Fruit fly (Drosophila melanogaster) whole organism, prepupa: ENCODE data around the gene drl.

Experiments
- CG10669 ChIP-seq: fragments of 200-800 bp; sonication (Bioruptor generic); optimal IDR thresholded peaks from 3 replicates; lab custom pipeline; 2018; ENCODE audit warnings: missing biosample characterization, mild to moderate bottlenecking, missing genetic modification characterization, moderate library complexity
- CG11294 ChIP-seq: fragments of 200-800 bp; sonication (Bioruptor generic); IDR thresholded peaks from 2 replicates; pipeline ENCODE4 v1.3.6; 2022; ENCODE audit warnings: missing biosample characterization, missing genetic modification characterization
- CG7368 ChIP-seq: fragments of 200-800 bp; sonication (Bioruptor generic); optimal IDR thresholded peaks from 3 replicates; lab custom pipeline; 2016; ENCODE audit warnings: missing biosample characterization, missing genetic modification characterization
- CG8319 ChIP-seq: fragments of 200-800 bp; sonication (Bioruptor generic); optimal IDR thresholded peaks from 3 replicates; lab custom pipeline; 2016; ENCODE audit warnings: missing biosample characterization, missing genetic modification characterization
- Eip93F ChIP-seq: fragments of 200-800 bp; sonication (Bioruptor generic); optimal IDR thresholded peaks from 2 replicates; lab custom pipeline; 2016; ENCODE audit warnings: missing biosample characterization, mild to moderate bottlenecking, missing genetic modification characterization
- Lpt ChIP-seq: fragments of 200-800 bp; sonication (Bioruptor generic); optimal IDR thresholded peaks from 3 replicates; lab custom pipeline; 2016; ENCODE audit warnings: missing biosample characterization, missing genetic modification characterization
- Sox102F ChIP-seq: fragments of 200-800 bp; sonication (Bioruptor generic); optimal IDR thresholded peaks from 2 replicates; lab custom pipeline; 2016; ENCODE audit warnings: missing biosample characterization, mild to moderate bottlenecking, missing genetic modification characterization
- achi ChIP-seq: fragments of 200-800 bp; sonication (Bioruptor generic); optimal IDR thresholded peaks from 3 replicates; lab custom pipeline; 2016; ENCODE audit warnings: missing biosample characterization, missing genetic modification characterization
- acj6 ChIP-seq: fragments of 200-800 bp; sonication (Bioruptor generic); optimal IDR thresholded peaks from 3 replicates; lab custom pipeline; 2016; ENCODE audit warnings: missing biosample characterization, missing genetic modification characterization
- esn ChIP-seq: fragments of 200-800 bp; sonication (Bioruptor generic); optimal IDR thresholded peaks from 2 replicates; lab custom pipeline; 2016; ENCODE audit warnings: missing biosample characterization, mild to moderate bottlenecking, missing genetic modification characterization, moderate library complexity
- net ChIP-seq: fragments of 200-800 bp; sonication (Bioruptor generic); optimal IDR thresholded peaks from 3 replicates; lab custom pipeline; 2016; ENCODE audit warnings: missing biosample characterization, missing genetic modification characterization

DNA sequence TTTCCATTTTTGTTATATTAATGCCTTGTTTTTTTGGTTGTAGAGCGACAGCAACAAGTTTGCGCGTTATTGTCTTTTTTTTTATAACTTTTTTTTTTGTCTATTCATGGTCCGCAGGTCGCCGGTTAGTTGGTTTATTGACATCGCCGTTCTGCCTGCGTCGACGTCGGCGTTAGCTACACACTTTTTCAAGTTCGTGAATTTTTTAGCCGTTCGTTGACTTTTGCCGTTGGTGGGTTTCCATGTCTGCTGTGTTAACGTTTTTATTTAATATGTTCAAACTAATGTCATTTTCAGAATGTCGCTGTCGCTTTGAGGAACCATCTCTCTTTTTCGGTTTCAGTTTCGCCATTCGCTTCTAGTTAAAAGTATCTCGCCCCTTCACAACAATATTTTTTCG, 43.5 kb upstream of the drl start:
- TF ChIP-seq Sox102F (no peak), CG7368 (GFP tag; lab: Kevin White, UChicago) (no peak), esn (GFP tag; lab: Kevin White, UChicago) (no peak), acj6 (no peak), CG10669 (GFP tag; lab: Kevin White, UChicago) (no peak), achi (GFP tag; lab: Kevin White, UChicago) (no peak), Lpt (GFP tag; lab: Kevin White, UChicago) (no peak), CG11294 (GFP tag; lab: Robert Waterston, UW) (no peak), net (no peak), Eip93F (GFP tag; lab: Kevin White, UChicago) (no peak), CG8319 (GFP tag; lab: Kevin White, UChicago) (no peak)
